Worm (Caenorhabditis elegans) whole organism, young adult: Measurements from ENCODE around the gene spat-1.

Experiments used
- ceh-27 ChIP-seq: fragments of 200-800 bp; sonication (Bioruptor generic); optimal IDR thresholded peaks from 2 replicates; lab custom pipeline; 2018; ENCODE audit warnings: mild to moderate bottlenecking, missing genetic modification characterization, moderate library complexity, missing compliant biosample characterization
- let-607 ChIP-seq, 2 experiments: fragments of 200-800 bp in 1 of 2; sonication (Bioruptor generic) in 1 of 2; sonication (generic microtip) in 1 of 2; optimal IDR thresholded peaks; 2 replicates each; lab custom pipeline; 2016 to 2018; ENCODE audit warnings: mild to moderate bottlenecking in 2 of 2, missing compliant biosample characterization in 2 of 2, missing genetic modification characterization in 2 of 2, moderate library complexity in 2 of 2, missing genotype in 1 of 2
- mcd-1 ChIP-seq: fragments of 200-800 bp; sonication (Bioruptor generic); IDR thresholded peaks from 2 replicates; pipeline ENCODE4 v1.3.6; 2022; ENCODE audit warnings: missing genetic modification reagents, missing genetic modification characterization, missing compliant biosample characterization
- pha-4 ChIP-seq: fragments of 150-350 bp; sonication (generic microtip); optimal IDR thresholded peaks from 2 replicates; lab custom pipeline; 2014; ENCODE audit warnings: missing biosample characterization, missing genetic modification reagents, missing genetic modification characterization
- snpc-4 ChIP-seq, 5 experiments: fragments of 150-350 bp in 1 of 5; sonication (generic microtip) in 4 of 5; optimal IDR thresholded peaks; 2 replicates each; lab custom pipeline; 2014 to 2018; ENCODE audit warnings: missing genetic modification characterization in 5 of 5, missing biosample characterization in 3 of 5, antibody characterized with exemption in 2 of 5, mild to moderate bottlenecking in 2 of 5, missing compliant biosample characterization in 2 of 5, missing genotype in 2 of 5, moderate library complexity in 2 of 5, missing genetic modification reagents in 1 of 5

ce11 chrII:14480772-14481171, 47.8 kb upstream of the spat-1 start:
- no peak for TF ChIP-seq snpc-4 (GFP tag; optimal IDR thresholded peaks at IDR 0.05; lab: Kevin White, UChicago)
- no peak for TF ChIP-seq snpc-4 (tag; optimal IDR thresholded peaks at IDR 0.05; lab: Kevin White, UChicago)
- no peak for TF ChIP-seq mcd-1 (GFP tag; lab: Robert Waterston, UW)
- no peak for TF ChIP-seq let-607 (tag; optimal IDR thresholded peaks at IDR 0.05; lab: Kevin White, UChicago)
- TF ChIP-seq pha-4 (tag; lab: Kevin White, UChicago), result no peak
- no peak for TF ChIP-seq ceh-27 (GFP tag; lab: Kevin White, UChicago)
